Worm (Caenorhabditis elegans): ENCODE results near the gene cogc-8.

The cogc-8 gene

DNA sequence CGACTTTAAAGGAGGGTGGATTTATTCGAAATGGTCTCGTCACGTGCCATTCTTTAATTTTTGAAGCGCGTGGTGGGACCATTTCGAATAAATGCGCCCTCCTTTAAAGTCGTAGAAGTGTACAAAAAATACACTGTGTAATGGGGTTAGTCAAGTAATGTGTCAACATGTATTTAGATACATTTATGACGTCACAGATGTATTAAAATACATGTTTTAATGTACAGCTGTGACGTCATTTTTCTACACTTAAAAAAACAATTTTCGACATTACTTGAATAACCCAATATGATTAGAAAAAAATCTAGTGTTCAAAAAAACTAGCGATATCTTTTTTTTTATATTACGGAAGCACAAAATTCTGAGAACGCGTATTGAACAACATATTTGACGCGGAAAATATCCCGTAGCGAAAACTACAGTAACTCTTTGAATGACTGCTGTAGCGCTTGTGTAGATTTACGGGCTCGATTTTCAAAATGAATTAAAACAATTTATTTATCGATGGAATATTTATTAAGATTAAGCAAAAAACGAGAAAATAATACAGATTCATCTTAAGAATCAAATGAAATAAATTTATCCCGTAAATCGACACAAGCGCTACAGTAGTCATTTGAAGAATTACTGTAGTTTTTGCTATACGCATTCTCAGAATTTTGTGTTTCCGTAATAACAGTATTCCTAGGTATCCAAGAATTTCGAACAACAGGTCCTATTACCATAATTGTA lies 37.2 kb upstream of the cogc-8 start, which contains the start of gene gfrp-1:
Gene gfrp-1, plus strand, starts transcription at position 682 of the 732 bp plus-strand sequence.
- no peak for TF ChIP-seq egl-43 (GFP tag; IDR thresholded peaks at IDR 0.05)
- peak; percentile 52 for TF ChIP-seq aha-1 (tag)
- no peak for TF ChIP-seq attf-4 (tag; optimal IDR thresholded peaks at IDR 0.05)
- no peak for TF ChIP-seq tag-97 (GFP tag; IDR thresholded peaks at IDR 0.05)

DNA sequence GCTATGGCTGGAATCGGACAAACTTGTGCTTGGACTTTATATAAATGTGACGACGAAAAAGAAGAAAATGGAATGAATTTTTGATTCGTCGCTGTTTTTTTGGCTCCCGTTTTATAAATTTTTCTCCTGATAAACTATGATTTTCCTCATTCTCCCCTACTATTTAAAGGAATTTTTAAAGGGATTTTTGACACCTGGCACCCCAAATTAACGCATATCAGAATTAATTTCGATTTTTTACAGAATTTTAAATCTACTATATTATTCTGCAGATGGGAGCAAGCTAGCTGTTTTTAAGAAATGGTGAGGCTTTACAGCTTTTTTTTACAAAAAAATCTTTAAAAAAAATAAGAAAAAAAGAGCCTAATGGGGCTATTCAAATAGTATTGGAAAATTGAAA lies 35.3 kb upstream of the cogc-8 start, which contains the start of gene coa-1:
Gene coa-1, plus strand, starts transcription at position 301 of the 400 bp plus-strand sequence.
- TF ChIP-seq aha-1 (tag) (no peak), nhr-76 (tag; optimal IDR thresholded peaks at IDR 0.05) (no peak), ceh-28 (tag; optimal IDR thresholded peaks at IDR 0.05) (no peak), ama-1 (optimal IDR thresholded peaks at IDR 0.05) (no peak)

DNA sequence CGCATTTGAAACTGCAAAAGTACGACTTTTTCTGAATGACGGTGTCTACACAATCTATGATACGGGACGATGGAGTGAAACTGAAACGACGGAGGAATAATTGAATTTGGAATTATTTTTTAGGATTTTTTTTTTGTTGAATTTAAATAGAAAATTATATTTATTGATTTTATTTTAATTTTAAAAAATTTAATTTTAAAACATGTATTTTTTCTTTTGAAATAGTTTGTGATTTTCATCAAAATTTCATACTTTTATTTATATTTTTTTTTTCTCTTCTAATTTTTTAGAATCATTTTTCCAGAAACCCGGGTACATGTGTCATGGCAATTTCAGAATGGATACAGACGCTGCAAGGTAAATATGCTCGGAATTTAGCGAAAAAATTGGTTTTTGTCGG lies 32.4 kb upstream of the cogc-8 start, which contains the start of gene Y38C1AA.1:
Gene Y38C1AA.1, plus strand, starts transcription at position 301 of the 400 bp plus-strand sequence.
- no peak for TF ChIP-seq Y105C5A.15 (GFP tag; IDR thresholded peaks at IDR 0.05)

DNA sequence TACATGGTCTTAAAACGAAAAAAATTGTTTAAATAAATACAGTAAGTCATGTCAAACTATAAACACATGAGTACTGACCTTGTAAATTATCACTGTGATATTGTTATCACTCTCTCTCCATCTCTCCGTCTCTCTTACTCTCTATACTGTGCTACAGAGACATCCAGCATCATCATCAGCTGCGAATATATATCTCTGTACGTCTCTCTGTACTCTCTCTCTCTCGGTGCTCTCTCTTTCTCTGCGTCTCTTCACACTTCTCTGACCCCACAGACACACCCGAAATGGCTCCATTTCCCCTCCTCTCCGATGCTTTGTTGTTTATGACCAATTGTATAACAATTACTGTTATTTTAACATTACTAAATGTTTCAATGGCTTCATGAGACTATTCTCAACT lies 29.7 kb upstream of the cogc-8 start:
- TF ChIP-seq nhr-28 (tag; optimal IDR thresholded peaks at IDR 0.05) (peak; percentile 91), unc-130 (GFP tag; optimal IDR thresholded peaks at IDR 0.05) (no peak), nhr-102 (tag; optimal IDR thresholded peaks at IDR 0.05) (peak; percentile 64), hlh-30 (tag; optimal IDR thresholded peaks at IDR 0.05; ENCODE audit: insufficient read depth) (peak; percentile 62), spr-3 (GFP tag; optimal IDR thresholded peaks at IDR 0.05) (no peak), ceh-62 (tag; optimal IDR thresholded peaks at IDR 0.05) (no peak), ama-1 (optimal IDR thresholded peaks at IDR 0.05) (no peak), dve-1 (tag; optimal IDR thresholded peaks at IDR 0.05; ENCODE audit: insufficient read depth) (peak; percentile 91), lsy-2 (tag; optimal IDR thresholded peaks at IDR 0.05) (peak in 1 of 2 experiments; percentile 56), Y75B8A.6 (GFP tag; IDR thresholded peaks at IDR 0.05) (0 out of 2 replicates have a peak, but pooled peaks have one; percentile 70), hmg-1.1 (GFP tag; IDR thresholded peaks at IDR 0.05) (0 out of 2 replicates have a peak, but pooled peaks have one; percentile 27), aha-1 (tag) (no peak), nhr-48 (tag; optimal IDR thresholded peaks at IDR 0.05) (peak; percentile 70), zag-1 (tag; optimal IDR thresholded peaks at IDR 0.05) (no peak), ctbp-1 (GFP tag; IDR thresholded peaks at IDR 0.05) (no peak), dpl-1 (GFP tag; optimal IDR thresholded peaks at IDR 0.05) (peak; percentile 44), tag-97 (GFP tag; IDR thresholded peaks at IDR 0.05) (no peak), php-3 (GFP tag; IDR thresholded peaks at IDR 0.05) (peak; percentile 72), skn-1 (tag; optimal IDR thresholded peaks at IDR 0.05) (no peak), nhr-41 (GFP tag; IDR thresholded peaks at IDR 0.05) (peak; percentile 81), snpc-4 (tag; optimal IDR thresholded peaks at IDR 0.05) (no peak), zip-11 (GFP tag; IDR thresholded peaks at IDR 0.05) (no peak), mdl-1 (tag; optimal IDR thresholded peaks at IDR 0.05) (peak in 1 of 2 experiments; percentile 50), ceh-28 (tag; optimal IDR thresholded peaks at IDR 0.05) (no peak), hlh-11 (tag; optimal IDR thresholded peaks at IDR 0.05) (peak; percentile 90), dmd-6 (GFP tag; IDR thresholded peaks at IDR 0.05) (peak; percentile 84), rbr-2 (tag; optimal IDR thresholded peaks at IDR 0.05) (peak; percentile 11), nhr-10 (tag; optimal IDR thresholded peaks at IDR 0.05) (no peak), nhr-77 (tag; optimal IDR thresholded peaks at IDR 0.05) (peak; percentile 50), daf-16 (GFP tag; optimal IDR thresholded peaks at IDR 0.05) (no peak), daf-16 (tag; optimal IDR thresholded peaks at IDR 0.05) (peak; percentile 96), nhr-237 (tag; optimal IDR thresholded peaks at IDR 0.05) (no peak), F10B5.3 (tag; optimal IDR thresholded peaks at IDR 0.05) (no peak), unc-62 (GFP tag; optimal IDR thresholded peaks at IDR 0.05 in 1 of 2) (peak in 1 of 2 experiments; percentile 60), unc-62 (tag; optimal IDR thresholded peaks at IDR 0.05) (no peak), pqm-1 (tag; optimal IDR thresholded peaks at IDR 0.05) (peak; percentile 64)

Data from whole organism, L4 larva.